Fruit fly (Drosophila melanogaster): Measurements from ENCODE around the gene Myb.
A peak's percentile ranks its signal among the peaks of the same experiment; 100 is the strongest.

Myb gene

DNA sequence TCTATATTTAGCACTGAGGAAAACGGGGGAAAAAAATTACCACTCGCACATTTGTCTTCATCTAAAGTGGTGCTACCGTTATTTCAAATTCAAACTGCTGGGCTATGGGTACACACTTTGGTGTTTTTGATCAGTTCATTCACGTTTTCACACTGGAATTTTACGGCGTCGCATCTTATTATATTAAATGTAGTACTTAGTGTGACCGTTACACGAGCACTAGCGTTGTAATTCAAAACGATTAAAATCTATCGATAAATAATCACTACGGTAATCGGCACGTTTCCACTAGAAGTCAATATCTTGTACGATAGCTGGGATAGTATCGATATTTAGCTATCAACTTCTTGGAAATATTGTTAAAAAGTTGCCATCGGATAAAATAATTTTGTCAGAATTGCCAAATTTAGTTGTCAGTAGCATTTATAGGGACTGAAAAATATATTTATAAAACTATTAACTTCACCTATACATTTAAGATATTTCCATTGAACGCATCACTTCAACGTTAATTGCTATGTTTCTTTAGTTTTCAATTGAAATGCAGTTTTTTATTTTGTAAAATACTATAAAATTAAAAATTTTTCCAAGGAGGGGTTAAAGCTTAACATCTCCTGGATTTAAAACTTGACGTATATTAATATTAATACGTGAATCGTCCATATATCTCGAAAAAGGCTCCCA, at the start of gene Myb, which contains the start of gene CG46440:
Myb (minus strand) TSS at position 223 of the 684 bp plus-strand sequence.
CG46440 (minus strand) TSS at position 223 of the 684 bp plus-strand sequence.
- TF ChIP-seq noc (tag; optimal IDR thresholded peaks at IDR 0.05), result no peak

DNA sequence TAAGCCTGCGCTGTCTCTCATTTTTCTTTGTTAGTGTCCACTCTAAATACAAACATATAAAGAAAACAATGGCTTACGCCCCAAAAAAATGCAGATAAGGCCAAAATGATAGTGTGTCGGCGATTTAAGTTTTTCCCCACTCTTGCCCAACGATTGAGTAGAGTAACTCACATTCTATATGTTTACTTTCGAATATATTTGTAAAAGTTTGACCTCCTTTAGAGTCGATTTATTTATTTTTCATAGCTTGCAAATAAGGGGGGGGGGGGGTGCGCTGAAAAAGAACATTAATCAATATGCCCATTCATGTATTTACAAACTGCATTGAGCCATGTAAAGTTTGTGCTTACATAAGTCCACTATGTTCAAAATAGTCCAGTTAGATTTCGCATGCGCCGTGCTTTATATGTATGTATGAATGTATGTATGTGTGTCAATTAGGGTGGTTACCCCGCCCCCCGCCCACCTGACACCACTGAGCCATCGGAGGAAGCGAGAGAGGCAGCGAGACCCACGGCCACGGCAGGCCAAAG, 36.2 kb upstream of the Myb start:
- TF ChIP-seq noc (tag; optimal IDR thresholded peaks at IDR 0.05), result no peak

DNA sequence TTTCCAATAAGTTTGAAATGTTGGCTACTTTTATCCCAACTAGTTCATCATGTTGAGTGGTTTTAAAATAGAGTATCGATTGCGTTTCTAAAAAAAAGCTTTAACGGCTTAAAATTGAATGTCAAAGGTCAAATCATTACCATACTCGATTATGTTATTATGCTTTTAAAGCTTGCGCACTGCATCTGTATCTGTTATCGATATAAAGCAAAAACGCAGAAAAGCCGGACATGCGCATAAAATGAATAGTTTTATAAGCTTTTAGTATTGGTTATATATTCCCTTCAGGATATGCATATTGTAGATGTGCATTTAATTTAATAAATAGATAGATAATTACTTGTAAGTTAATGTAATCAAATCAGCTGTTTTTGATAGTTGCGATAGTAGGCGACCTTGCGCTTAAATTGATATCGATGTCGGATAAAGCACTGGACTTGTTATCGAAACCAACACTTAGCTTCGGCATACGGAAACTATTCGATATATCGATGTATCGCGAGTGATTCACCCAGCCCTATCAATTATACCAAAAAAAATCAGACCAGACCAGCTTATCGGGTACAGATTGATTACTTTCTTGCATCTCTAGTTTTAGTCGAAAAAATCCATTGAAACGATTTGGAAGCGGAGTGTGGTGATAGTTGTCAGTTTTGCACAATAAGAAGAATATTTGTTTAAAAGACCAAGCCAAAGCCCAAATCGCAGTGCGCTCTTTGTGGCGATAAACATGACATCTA, 34.2 kb upstream of the Myb start, which contains the start of gene shi:
shi (plus strand) TSS at position 511 of the 740 bp plus-strand sequence.
- no peak for TF ChIP-seq noc (tag; optimal IDR thresholded peaks at IDR 0.05)

DNA sequence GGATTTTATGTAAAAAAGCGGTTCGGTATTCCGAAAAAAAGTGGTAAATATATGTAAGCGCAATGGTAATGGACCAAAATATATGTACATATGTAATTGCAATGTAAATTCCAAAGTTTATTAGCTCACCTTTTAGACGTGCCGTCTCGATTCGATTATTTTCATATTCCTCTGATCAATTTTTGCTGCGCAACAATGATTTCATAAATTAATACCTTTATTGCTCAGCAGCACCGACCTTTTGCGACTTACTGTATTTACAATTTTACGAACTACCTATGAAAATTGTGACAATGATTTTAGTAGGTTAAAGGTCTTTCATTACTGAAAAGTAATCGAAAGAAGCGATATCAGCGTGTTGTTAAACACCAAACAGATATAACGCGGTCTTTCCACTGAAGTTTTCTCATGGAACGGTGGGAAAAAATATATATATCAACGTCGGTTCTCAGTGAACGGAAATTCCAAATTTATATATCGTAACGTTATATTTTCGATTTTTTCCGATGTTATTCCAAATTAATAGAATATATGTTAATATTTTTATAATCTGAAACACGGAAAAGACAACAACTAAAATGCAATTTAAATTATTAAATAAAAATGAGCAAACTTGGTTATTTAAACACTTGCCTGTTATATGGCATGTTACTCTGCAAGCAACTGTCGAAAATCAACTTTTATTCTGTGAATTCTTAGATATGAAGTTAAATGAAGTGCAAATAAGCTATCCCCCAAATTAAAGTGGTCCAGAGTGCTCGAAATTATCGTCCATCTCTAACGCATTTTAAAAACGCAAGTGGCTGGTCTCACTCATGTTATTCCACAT, 32.4 kb upstream of the Myb start, which contains the start of the genes MSBP and CG15916:
MSBP (minus strand) TSS at position 330 of the 829 bp plus-strand sequence.
CG15916 (plus strand) TSS at position 810 of the 829 bp plus-strand sequence.
- no peak for TF ChIP-seq noc (tag; optimal IDR thresholded peaks at IDR 0.05)

DNA sequence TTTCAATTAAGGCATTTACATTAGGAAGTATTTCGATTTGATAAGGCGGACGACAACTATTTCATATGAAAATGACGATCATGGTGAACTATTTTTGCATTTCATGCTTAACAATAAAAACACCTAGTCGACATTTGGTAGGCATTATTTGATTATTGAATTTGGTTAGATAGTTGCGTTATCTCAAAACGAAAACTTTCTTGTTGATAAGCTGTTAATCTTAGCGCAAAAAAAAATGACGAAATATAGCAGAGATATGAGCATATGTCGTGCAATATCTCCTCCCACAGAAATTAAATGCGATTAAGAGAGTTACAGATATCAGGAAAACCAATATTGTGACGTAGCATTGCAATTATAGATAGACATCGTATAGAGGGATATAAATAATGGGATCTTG, 31.1 kb upstream of the Myb start:
- no peak for TF ChIP-seq noc (tag; optimal IDR thresholded peaks at IDR 0.05)

DNA sequence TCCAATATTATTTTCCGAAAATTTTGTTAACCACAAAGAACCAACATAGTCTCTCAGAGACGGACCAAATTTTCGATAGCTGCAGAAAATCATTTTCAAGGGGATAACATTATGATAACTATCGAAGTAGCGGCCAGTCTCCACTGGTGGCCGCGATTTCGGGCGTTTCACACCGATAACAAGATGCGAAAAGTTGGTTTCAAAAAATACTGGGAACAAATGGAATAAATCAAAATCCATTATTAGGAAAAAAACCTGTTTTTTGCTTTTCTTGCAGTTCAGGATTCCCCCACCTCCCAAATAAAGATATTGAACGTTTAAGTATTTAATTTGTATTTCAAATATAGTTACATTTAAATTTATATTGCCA, 29.6 kb upstream of the Myb start, which contains the start of gene tay:
tay (minus strand) TSS at position 65 of the 370 bp plus-strand sequence.
- TF ChIP-seq noc (tag; optimal IDR thresholded peaks at IDR 0.05), result no peak

DNA sequence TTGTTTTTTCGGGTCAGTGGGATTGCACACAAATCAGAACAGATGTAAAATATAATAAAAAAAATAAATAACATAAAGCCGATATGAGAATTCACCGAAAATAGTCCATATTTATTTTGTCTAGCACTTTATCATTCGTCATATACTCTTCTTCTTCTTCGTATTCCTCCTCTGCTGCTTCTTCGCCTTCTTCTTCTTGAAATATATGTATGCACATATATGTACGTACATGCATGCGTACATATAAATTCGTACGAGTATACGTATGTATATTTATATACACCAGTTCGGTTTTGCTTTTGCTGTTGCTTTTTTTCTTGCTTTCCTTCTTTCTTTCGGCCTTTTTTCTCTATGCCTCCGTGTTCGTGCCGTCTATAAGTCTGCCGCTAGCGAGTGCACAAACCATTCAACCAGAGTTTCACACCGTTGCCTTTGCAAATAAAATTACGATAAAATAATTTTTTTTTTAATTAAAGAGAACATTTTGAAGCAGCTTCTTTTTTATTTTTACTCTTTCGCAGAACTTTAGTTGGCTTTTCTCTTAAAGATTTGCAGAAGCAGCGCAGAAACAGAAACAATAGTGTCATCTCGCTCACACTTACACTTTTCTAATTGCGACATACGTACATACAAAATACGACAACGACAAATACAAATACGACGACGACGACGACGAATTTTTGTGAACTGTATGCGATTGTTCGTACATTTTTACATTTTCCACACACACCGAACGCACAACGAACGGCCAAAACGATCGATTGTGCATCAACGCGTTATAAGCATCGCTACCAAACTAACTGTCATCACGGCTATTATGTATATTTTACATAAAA, 29.0 kb upstream of the Myb start:
- no peak for TF ChIP-seq noc (tag; optimal IDR thresholded peaks at IDR 0.05)

DNA sequence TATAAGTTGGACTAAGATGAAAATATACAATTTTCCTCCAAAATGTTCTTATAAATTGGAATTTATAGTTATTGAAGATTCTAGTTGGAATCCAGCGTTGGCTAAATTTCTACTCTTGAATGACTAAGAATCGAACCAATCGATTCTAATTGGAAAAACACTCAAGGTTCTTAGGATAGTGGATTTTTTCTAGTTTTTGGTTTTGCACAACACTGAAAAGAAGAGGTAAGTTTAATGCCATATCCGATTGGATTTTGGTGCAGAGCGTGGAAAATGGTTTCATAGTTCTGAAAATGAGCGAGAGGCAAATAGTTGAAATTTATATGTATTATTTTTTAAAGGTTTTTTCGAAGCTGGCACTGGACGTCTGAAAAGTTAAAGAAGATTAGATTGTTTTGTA, 17.9 kb upstream of the Myb start:
- TF ChIP-seq noc (tag; optimal IDR thresholded peaks at IDR 0.05), result no peak

DNA sequence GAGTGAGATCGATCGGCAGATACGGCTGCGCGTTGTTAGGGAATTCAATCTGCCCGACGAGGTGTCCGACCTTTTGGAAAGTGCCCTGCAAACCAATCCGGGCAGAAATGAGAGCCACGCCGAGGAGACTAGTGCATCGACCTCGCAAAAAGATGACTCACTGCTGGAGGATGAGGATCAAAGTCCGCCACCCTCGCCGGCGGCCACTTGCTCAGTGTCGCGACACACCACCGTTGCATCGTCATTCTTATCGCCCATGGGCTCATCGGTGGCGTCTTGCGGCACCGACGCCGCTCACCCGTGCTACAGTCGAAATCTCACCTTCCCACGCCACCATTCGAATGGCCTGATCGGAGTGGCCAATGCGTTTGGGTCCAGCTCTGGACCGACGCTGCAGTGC, 16.8 kb upstream of the Myb start:
- TF ChIP-seq noc (tag; optimal IDR thresholded peaks at IDR 0.05), result no peak

DNA sequence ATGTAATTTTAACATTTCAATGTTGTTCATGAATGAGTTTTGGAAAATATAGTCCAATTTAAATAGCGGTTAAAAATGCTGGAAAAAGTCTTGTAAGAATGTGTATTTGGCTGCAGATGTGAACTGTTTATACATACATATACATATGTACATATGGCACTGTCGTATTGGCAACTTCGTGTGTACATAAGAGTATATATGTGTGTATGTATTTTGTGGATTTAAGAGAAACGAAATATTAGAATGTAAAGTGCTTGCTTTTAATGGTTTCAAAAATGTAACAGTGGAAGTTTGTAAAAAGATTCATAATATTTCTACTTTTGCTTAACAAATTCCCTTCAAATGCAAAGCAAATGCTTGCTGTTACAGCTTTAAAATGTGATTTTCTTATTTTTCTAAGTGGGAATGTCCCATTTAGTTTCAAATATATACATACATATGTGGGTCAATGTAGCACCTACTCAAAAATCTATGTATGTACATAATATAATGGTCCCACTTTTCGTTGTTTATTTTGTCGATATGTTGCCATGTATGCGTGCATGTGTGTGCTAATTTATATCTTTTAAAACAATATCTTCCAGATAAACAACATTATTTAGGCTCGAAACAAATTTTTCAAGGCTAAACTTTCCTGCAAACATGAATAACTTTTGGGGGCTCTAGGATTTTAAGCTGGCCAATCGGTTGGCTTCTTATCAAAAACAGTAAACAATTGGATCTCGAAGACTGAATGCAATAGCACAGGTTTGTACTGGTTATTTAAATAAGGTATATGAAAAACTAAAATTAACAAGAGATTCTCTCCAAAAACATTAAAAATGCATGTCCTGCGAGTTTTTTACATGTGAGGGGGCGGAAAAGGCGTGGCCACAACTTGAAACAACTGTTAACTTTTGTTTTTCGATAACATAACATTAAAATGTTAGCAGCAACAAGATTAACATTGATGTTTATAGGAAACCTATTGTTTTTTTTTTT, 13.4 kb upstream of the Myb start:
- no peak for TF ChIP-seq noc (tag; optimal IDR thresholded peaks at IDR 0.05)

DNA sequence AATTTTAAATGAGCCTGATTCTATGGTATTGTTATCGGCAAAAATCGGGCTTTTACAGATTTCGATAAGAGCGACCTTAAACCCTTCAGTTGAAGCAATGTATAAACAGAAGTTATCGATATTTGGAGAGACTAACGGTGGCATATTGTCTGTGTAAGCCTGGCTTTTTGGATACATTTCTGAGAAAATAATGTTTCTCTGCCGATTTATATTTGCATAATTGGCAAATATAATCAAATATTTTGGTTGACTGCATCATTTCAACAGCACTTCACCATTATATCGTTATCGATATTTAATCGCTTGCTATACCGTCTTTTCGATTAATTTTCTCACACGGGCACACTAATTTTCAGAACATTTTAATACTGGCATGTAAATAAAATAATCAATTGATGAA, 12.2 kb upstream of the Myb start, which contains the start of gene CG16952:
CG16952 (plus strand) TSS at position 341 of the 400 bp plus-strand sequence.
- no peak for TF ChIP-seq noc (tag; optimal IDR thresholded peaks at IDR 0.05)

DNA sequence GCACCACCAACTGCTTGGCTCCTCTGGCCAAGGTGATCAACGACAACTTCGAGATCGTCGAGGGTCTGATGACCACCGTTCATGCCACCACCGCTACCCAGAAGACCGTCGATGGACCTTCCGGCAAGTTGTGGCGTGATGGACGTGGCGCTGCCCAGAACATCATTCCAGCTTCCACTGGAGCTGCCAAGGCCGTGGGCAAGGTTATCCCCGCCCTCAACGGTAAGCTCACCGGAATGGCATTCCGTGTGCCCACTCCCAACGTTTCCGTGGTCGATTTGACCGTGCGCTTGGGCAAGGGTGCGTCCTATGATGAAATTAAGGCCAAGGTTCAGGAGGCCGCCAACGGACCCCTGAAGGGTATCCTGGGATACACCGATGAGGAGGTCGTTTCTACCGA, 11.2 kb upstream of the Myb start:
- TF ChIP-seq noc (tag; optimal IDR thresholded peaks at IDR 0.05), result no peak

DNA sequence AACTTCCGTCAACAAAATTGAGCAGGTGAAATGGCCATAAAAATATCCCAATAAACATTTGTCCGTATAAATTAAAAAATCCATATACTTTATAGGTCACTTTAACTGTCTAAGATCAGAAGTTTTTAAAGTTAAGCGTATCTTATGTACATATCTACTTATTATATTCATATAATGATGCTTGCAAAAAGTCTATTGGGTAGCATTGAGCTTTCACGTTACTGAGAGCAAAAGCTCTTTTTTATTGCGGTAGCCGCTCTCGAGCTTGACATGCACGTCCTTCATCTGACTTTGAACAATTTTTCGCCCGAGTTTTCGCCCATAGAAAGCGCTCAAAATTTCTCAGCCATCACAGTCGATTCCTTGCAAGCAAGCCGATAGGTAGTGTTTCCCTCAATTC, 10.2 kb upstream of the Myb start, which contains the start of gene Gapdh2:
Gapdh2 (plus strand) TSS at position 283 of the 400 bp plus-strand sequence.
- peak; percentile 100 for TF ChIP-seq noc (tag; optimal IDR thresholded peaks at IDR 0.05)
